Worm (Caenorhabditis elegans) whole organism, L1 larva: ENCODE data around the gene F13A2.9.
A peak's percentile ranks its signal among the peaks of the same experiment; 100 is the strongest.

Experiments used
- C04F5.9 ChIP-seq: sonication (generic microtip); optimal IDR thresholded peaks from 2 replicates; lab custom pipeline; 2016; ENCODE audit warnings: missing genetic modification characterization, missing compliant biosample characterization
- C16A3.4 ChIP-seq: fragments of 150-350 bp; optimal IDR thresholded peaks from 2 replicates; lab custom pipeline; 2014; ENCODE audit warnings: missing biosample characterization, missing genetic modification characterization
- Y116A8C.19 ChIP-seq: sonication (generic microtip); optimal IDR thresholded peaks from 2 replicates; lab custom pipeline; 2016; ENCODE audit warnings: missing compliant biosample characterization, missing genetic modification characterization, borderline replicate concordance
- ceh-8 ChIP-seq: fragments of 200-800 bp; sonication (Bioruptor generic); optimal IDR thresholded peaks from 2 replicates; lab custom pipeline; 2018; ENCODE audit warnings: mild to moderate bottlenecking, missing genetic modification characterization, moderate library complexity, missing compliant biosample characterization
- ceh-90 ChIP-seq: sonication (generic microtip); optimal IDR thresholded peaks from 2 replicates; lab custom pipeline; 2016; ENCODE audit warnings: missing genetic modification characterization, missing compliant biosample characterization
- ces-1 ChIP-seq: fragments of 150-350 bp; optimal IDR thresholded peaks from 2 replicates; lab custom pipeline; 2014; ENCODE audit warnings: missing biosample characterization, missing genetic modification reagents, missing genetic modification characterization
- dpl-1 ChIP-seq, 3 experiments: fragments of 150-350 bp in 2 of 3; sonication (generic microtip) in 1 of 3; optimal IDR thresholded peaks; 2 replicates each; lab custom pipeline; 2014 to 2017; ENCODE audit warnings: missing biosample characterization in 3 of 3, missing genetic modification characterization in 3 of 3, missing genetic modification reagents in 3 of 3
- dsc-1 ChIP-seq: sonication (generic microtip); optimal IDR thresholded peaks from 2 replicates; lab custom pipeline; 2016; ENCODE audit warnings: mild to moderate bottlenecking, missing genetic modification characterization, missing compliant biosample characterization
- efl-1 ChIP-seq, 4 experiments: fragments of 150-350 bp; optimal IDR thresholded peaks in 3 of 4; peaks in 1 of 4; 1 replicate in 1 of 4; 2 replicates in 3 of 4; lab custom pipeline; 2014; ENCODE audit warnings: missing biosample characterization in 2 of 4, missing genetic modification characterization in 2 of 4, missing genetic modification reagents in 2 of 4
- efl-3 ChIP-seq: fragments of 200-800 bp; sonication (Bioruptor generic); optimal IDR thresholded peaks from 2 replicates; lab custom pipeline; 2018; ENCODE audit warnings: mild to moderate bottlenecking, missing genetic modification characterization, missing compliant biosample characterization
- egl-13 ChIP-seq: sonication (generic microtip); optimal IDR thresholded peaks from 2 replicates; lab custom pipeline; 2016; ENCODE audit warnings: missing genotype, missing genetic modification reagents, missing genetic modification characterization, missing compliant biosample characterization
- egl-27 ChIP-seq, 2 experiments: fragments of 150-350 bp in 1 of 2; sonication (generic microtip); optimal IDR thresholded peaks; 3 replicates each; lab custom pipeline; 2017 to 2018; ENCODE audit warnings: missing biosample characterization in 2 of 2, missing genetic modification characterization in 2 of 2, missing genetic modification reagents in 2 of 2
- elt-2 ChIP-seq: sonication (generic microtip); optimal IDR thresholded peaks from 2 replicates; lab custom pipeline; 2016; ENCODE audit warnings: missing genetic modification characterization, mild to moderate bottlenecking, inconsistent platforms, missing compliant biosample characterization, missing genetic modification reagents
- elt-3 ChIP-seq, 6 experiments: fragments of 150-350 bp in 1 of 6; sonication (generic microtip); optimal IDR thresholded peaks; 2 replicates each; lab custom pipeline; 2017 to 2018; ENCODE audit warnings: missing biosample characterization in 6 of 6, missing genetic modification characterization in 6 of 6, inconsistent platforms in 1 of 6
- fkh-4 ChIP-seq: sonication (generic microtip); optimal IDR thresholded peaks from 2 replicates; lab custom pipeline; 2016; ENCODE audit warnings: missing compliant biosample characterization, missing genetic modification characterization, borderline replicate concordance
- fkh-8 ChIP-seq: sonication (generic microtip); optimal IDR thresholded peaks from 2 replicates; lab custom pipeline; 2016; ENCODE audit warnings: mild to moderate bottlenecking, missing genetic modification characterization, missing compliant biosample characterization
- grh-1 ChIP-seq: fragments of 200-800 bp; sonication (Bioruptor generic); IDR thresholded peaks from 2 replicates; pipeline ENCODE4 v1.3.6; 2022; ENCODE audit warnings: missing genetic modification reagents, missing genetic modification characterization, missing compliant biosample characterization
- hlh-17 ChIP-seq: fragments of 200-800 bp; sonication (Bioruptor generic); optimal IDR thresholded peaks from 2 replicates; lab custom pipeline; 2018; ENCODE audit warnings: missing genetic modification characterization, mild to moderate bottlenecking, missing compliant biosample characterization, moderate library complexity, borderline replicate concordance
- jun-1 ChIP-seq: fragments of 150-350 bp; optimal IDR thresholded peaks from 2 replicates; lab custom pipeline; 2014; ENCODE audit warnings: missing biosample characterization, missing genetic modification reagents, missing genetic modification characterization
- lin-35 ChIP-seq, 2 experiments: fragments of 150-350 bp; optimal IDR thresholded peaks; 2 replicates each; lab custom pipeline; 2014; ENCODE audit warnings: missing biosample characterization in 2 of 2, missing genetic modification characterization in 2 of 2, missing genetic modification reagents in 2 of 2
- lin-39 ChIP-seq: fragments of 150-350 bp; optimal IDR thresholded peaks from 2 replicates; lab custom pipeline; 2014; ENCODE audit warnings: missing biosample characterization, missing genetic modification reagents, missing genetic modification characterization
- mab-9 ChIP-seq: fragments of 200-800 bp; sonication (Bioruptor generic); IDR thresholded peaks from 2 replicates; pipeline ENCODE4 v1.3.6; 2022; ENCODE audit warnings: missing genetic modification reagents, missing genetic modification characterization, missing compliant biosample characterization
- mdl-1 ChIP-seq, 2 experiments: fragments of 150-350 bp; optimal IDR thresholded peaks; 2 replicates each; lab custom pipeline; 2014 to 2017; ENCODE audit warnings: missing biosample characterization in 2 of 2, missing genetic modification characterization in 2 of 2, inconsistent platforms in 1 of 2
- mef-2 ChIP-seq: fragments of 150-350 bp; optimal IDR thresholded peaks from 2 replicates; lab custom pipeline; 2014; ENCODE audit warnings: missing biosample characterization, missing genetic modification characterization
- mep-1 ChIP-seq: fragments of 150-350 bp; optimal IDR thresholded peaks from 2 replicates; lab custom pipeline; 2014; ENCODE audit warnings: missing biosample characterization, missing genetic modification characterization
- nhr-12 ChIP-seq: sonication (generic microtip); optimal IDR thresholded peaks from 2 replicates; lab custom pipeline; 2017; ENCODE audit warnings: missing biosample characterization, missing genetic modification characterization
- nhr-47 ChIP-seq: sonication (generic microtip); optimal IDR thresholded peaks from 2 replicates; lab custom pipeline; 2016; ENCODE audit warnings: mild to moderate bottlenecking, missing genetic modification characterization, moderate library complexity, missing compliant biosample characterization
- nhr-71 ChIP-seq: sonication (generic microtip); optimal IDR thresholded peaks from 2 replicates; lab custom pipeline; 2016; ENCODE audit warnings: mild to moderate bottlenecking, missing genetic modification characterization, moderate library complexity, missing compliant biosample characterization
- nhr-76 ChIP-seq: sonication (generic microtip); optimal IDR thresholded peaks from 2 replicates; lab custom pipeline; 2017; ENCODE audit warnings: missing biosample characterization, missing genetic modification characterization
- nhr-85 ChIP-seq: sonication (generic microtip); peaks from one replicate; lab custom pipeline; 2016; ENCODE audit warnings: missing genetic modification characterization, inconsistent platforms, missing compliant biosample characterization
- nhr-90 ChIP-seq: sonication (generic microtip); optimal IDR thresholded peaks from 2 replicates; lab custom pipeline; 2016; ENCODE audit warnings: mild to moderate bottlenecking, missing genetic modification characterization, missing compliant biosample characterization; ENCODE audit not compliant: poor library complexity
- pax-3 ChIP-seq: fragments of 200-800 bp; sonication (Bioruptor generic); optimal IDR thresholded peaks from 2 replicates; lab custom pipeline; 2018; ENCODE audit warnings: mild to moderate bottlenecking, missing genetic modification characterization, moderate library complexity, missing compliant biosample characterization
- pqm-1 ChIP-seq: sonication (generic microtip); optimal IDR thresholded peaks from 3 replicates; lab custom pipeline; 2017; ENCODE audit warnings: missing biosample characterization, missing genetic modification characterization
- skn-1 ChIP-seq: fragments of 150-350 bp; optimal IDR thresholded peaks from 2 replicates; lab custom pipeline; 2014; ENCODE audit warnings: missing biosample characterization, missing genetic modification characterization
- snpc-4 ChIP-seq: fragments of 150-350 bp; optimal IDR thresholded peaks from 2 replicates; lab custom pipeline; 2014; ENCODE audit warnings: missing biosample characterization, missing genetic modification characterization
- sox-4 ChIP-seq: sonication (generic microtip); optimal IDR thresholded peaks from 2 replicates; lab custom pipeline; 2016; ENCODE audit warnings: missing genetic modification characterization, missing compliant biosample characterization
- sptf-1 ChIP-seq: fragments of 150-350 bp; optimal IDR thresholded peaks from 2 replicates; lab custom pipeline; 2014; ENCODE audit warnings: missing biosample characterization, missing genetic modification characterization
- unc-86 ChIP-seq: sonication (generic microtip); optimal IDR thresholded peaks from 2 replicates; lab custom pipeline; 2016; ENCODE audit warnings: missing genetic modification characterization, missing compliant biosample characterization
- vab-15 ChIP-seq: sonication (generic microtip); optimal IDR thresholded peaks from 2 replicates; lab custom pipeline; 2017; ENCODE audit warnings: missing genotype, mild to moderate bottlenecking, missing genetic modification characterization, missing compliant biosample characterization
- xbp-1 ChIP-seq: sonication (generic microtip); optimal IDR thresholded peaks from 2 replicates; lab custom pipeline; 2016; ENCODE audit warnings: missing genetic modification characterization, missing compliant biosample characterization
- zag-1 ChIP-seq: fragments of 150-350 bp; optimal IDR thresholded peaks from 2 replicates; lab custom pipeline; 2014; ENCODE audit warnings: missing biosample characterization, missing genetic modification characterization
- ztf-11 ChIP-seq, 2 experiments: sonication (generic microtip); optimal IDR thresholded peaks; 2 replicates each; lab custom pipeline; 2016 to 2017; ENCODE audit warnings: missing genetic modification characterization in 2 of 2, missing biosample characterization in 1 of 2, missing compliant biosample characterization in 1 of 2
- ztf-4 ChIP-seq: fragments of 150-350 bp; optimal IDR thresholded peaks from 2 replicates; lab custom pipeline; 2014; ENCODE audit warnings: missing biosample characterization, missing genetic modification characterization

Gene F13A2.9

DNA sequence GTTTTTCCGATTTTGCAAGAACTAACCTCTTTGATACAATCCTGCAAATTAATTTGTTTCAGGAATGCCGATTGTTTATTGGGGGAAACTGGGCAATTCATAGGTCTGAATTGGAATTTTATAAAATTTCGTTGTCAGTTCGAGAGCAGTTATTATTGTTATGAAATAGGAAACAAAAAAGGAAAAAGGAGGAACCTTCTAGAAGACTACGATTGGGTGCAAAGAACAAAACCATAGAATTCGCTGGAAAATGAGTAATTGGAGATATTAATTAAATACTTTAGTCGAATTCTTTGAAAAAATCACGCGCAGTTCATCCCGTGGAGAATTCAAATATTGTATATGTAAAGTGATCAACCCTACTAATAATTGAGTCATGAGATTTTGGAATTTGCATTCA is at the start of gene F13A2.9:
F13A2.9 (minus strand) TSS at position 101 of the 400 bp plus-strand sequence.
- TF ChIP-seq fkh-8 (tag; lab: Kevin White, UChicago): peak; percentile 8
- TF ChIP-seq efl-3 (GFP tag; lab: Kevin White, UChicago): no peak
- peak; percentile 74 for TF ChIP-seq ceh-8 (GFP tag; lab: Kevin White, UChicago)
- peak; percentile 27 for TF ChIP-seq ceh-90 (tag; lab: Kevin White, UChicago)

DNA sequence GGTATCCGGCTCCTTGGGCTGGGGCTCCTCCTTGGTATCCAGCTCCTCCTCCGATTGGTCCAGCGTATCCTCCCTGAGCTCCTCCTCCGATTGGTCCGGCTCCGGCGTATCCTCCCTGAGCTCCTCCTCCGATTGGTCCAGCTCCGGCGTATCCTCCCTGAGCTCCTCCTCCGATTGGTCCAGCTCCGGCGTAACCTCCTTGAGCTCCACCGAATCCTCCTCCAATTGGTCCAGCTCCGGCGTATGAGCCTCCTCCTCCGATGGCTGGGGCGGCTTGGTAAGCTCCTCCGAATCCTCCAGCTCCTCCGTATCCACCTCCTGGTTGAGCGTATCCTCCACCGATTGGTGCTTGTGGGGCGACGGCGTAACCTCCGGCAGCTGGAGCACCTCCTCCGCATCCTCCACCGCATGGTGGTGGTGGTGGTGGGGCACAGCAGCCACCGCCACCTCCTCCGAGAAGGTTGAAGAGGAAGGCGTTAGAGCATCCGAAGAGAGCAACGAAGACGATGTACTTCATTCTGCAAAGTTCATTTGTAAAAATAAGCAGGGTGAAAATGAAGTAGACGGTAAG is 48.2 kb upstream of the F13A2.9 start, which contains the start of gene Y47D7A.13:
Y47D7A.13 (minus strand) TSS at position 517 of the 571 bp plus-strand sequence.
- peak; percentile 52 for TF ChIP-seq ceh-8 (GFP tag; lab: Kevin White, UChicago)
- TF ChIP-seq sptf-1 (tag; lab: Kevin White, UChicago): no peak
- TF ChIP-seq, all 84 proteins: peak for 1

DNA sequence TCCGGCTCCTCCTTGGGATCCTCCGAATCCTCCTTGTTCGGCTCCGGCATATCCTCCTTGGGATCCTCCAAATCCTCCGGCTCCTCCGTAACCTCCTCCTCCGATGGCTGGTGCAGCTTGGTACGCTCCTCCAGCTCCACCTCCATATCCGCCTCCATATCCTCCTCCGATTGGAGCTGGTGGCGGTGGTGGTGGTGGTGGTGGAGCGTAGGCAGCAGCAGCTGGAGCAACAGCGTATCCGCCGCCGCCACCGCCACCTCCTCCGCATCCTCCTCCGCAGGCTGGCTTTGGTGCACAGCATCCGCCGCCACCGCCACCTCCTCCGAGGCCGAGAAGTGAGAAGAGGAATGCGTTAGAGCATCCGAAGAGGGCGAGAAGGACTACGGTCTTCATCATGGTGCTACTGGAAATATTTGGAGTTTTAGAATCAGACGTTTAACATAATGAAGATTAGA is 45.5 kb upstream of the F13A2.9 start, which contains the start of gene Y47D7A.15:
Y47D7A.15 (minus strand) TSS at position 405 of the 455 bp plus-strand sequence.
- TF ChIP-seq ceh-8 (GFP tag; lab: Kevin White, UChicago) (peak; percentile 62), mab-9 (no peak), mdl-1 (tag; optimal IDR thresholded peaks at IDR 0.05; lab: Kevin White, UChicago) (no peak), snpc-4 (tag; lab: Kevin White, UChicago) (no peak), efl-1 (optimal IDR thresholded peaks at IDR 0.05; lab: Kevin White, UChicago) (no peak), efl-1 (GFP tag; optimal IDR thresholded peaks at IDR 0.05 in 1 of 2; lab: Kevin White, UChicago) (no peak), C16A3.4 (tag; lab: Kevin White, UChicago) (no peak), sox-4 (tag; lab: Kevin White, UChicago) (no peak)
- TF ChIP-seq, all 84 proteins: peak for 1

DNA sequence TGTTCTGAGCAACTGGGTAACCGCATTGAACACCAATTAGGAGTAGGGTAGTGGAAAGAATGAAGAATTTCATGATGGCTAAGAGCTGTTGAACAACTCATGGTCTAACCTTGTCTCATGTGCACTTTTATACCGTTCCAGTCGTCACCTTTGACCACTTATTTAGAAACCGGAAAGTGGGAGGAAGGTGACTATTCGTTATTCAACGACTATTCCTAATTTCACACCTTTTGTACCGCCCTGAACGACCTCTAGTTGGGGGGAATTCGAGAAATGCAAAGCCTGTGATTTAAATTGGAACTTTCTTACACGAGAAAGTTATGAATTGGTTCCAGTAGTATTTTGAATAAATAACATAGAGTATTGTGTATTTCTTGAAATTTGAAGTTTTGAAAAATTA is 42.3 kb upstream of the F13A2.9 start, which contains the start of gene Y47D7A.12:
Y47D7A.12 (minus strand) TSS at position 101 of the 400 bp plus-strand sequence.
- TF ChIP-seq mef-2 (no peak), skn-1 (tag; lab: Kevin White, UChicago) (no peak), ces-1 (no peak), grh-1 (GFP tag; lab: Robert Waterston, UW) (no peak), elt-2 (tag; lab: Kevin White, UChicago) (no peak), mdl-1 (tag; optimal IDR thresholded peaks at IDR 0.05; lab: Kevin White, UChicago) (no peak), hlh-17 (GFP tag; lab: Kevin White, UChicago) (no peak), mep-1 (no peak), nhr-71 (tag; lab: Kevin White, UChicago) (no peak), zag-1 (tag; lab: Kevin White, UChicago) (no peak), nhr-85 (tag; lab: Kevin White, UChicago) (no peak), Y116A8C.19 (tag; lab: Kevin White, UChicago) (no peak), egl-27 (tag; optimal IDR thresholded peaks at IDR 0.05; lab: Kevin White, UChicago) (no peak), lin-39 (tag; lab: Kevin White, UChicago) (no peak), egl-13 (tag; lab: Kevin White, UChicago) (no peak), nhr-76 (tag; lab: Kevin White, UChicago) (no peak), xbp-1 (no peak), nhr-47 (tag; lab: Kevin White, UChicago) (no peak), pax-3 (tag; lab: Kevin White, UChicago) (no peak)

DNA sequence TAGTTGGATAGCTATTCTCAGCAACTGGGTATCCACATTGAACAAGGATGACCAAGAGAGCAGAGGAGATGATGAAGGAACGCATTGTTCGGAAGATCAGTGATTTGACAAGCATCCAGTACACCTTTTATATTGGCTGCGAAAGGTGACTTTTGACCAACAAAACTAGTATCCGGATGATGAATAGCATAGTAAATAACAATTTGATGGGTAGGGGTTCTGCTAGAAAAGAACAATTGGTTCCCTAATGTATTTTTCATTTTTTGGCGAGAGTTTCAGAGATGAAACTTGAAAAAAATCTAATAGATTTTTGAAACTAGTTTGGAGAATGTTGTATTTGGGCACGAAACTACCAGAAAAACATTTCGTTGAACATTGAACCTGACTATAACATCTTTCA is 40.9 kb upstream of the F13A2.9 start, which contains the start of gene Y47D7A.11:
Y47D7A.11 (minus strand) TSS at position 101 of the 400 bp plus-strand sequence.
- TF ChIP-seq ztf-11 (tag; optimal IDR thresholded peaks at IDR 0.05; lab: Kevin White, UChicago) (no peak), jun-1 (tag; lab: Kevin White, UChicago) (no peak), ces-1 (no peak), sptf-1 (tag; lab: Kevin White, UChicago) (no peak), dpl-1 (GFP tag; optimal IDR thresholded peaks at IDR 0.05; lab: Kevin White, UChicago) (no peak), nhr-12 (tag; lab: Kevin White, UChicago) (no peak), lin-35 (GFP tag; optimal IDR thresholded peaks at IDR 0.05; lab: Kevin White, UChicago) (no peak), fkh-4 (tag; lab: Kevin White, UChicago) (no peak), vab-15 (no peak), C04F5.9 (tag; lab: Kevin White, UChicago) (no peak), mef-2 (no peak), unc-86 (no peak), mep-1 (no peak), dsc-1 (tag; lab: Kevin White, UChicago) (no peak), ztf-4 (tag; lab: Kevin White, UChicago) (no peak), elt-3 (tag; optimal IDR thresholded peaks at IDR 0.05; lab: Kevin White, UChicago) (no peak), pqm-1 (tag; lab: Kevin White, UChicago) (no peak), nhr-90 (tag; lab: Kevin White, UChicago) (no peak)
